Worm (Caenorhabditis elegans): ENCODE results near the gene hut-1.

- no peak for TF ChIP-seq hmg-4 (GFP tag; optimal IDR thresholded peaks at IDR 0.05)
- TF ChIP-seq ceh-36 (tag; optimal IDR thresholded peaks at IDR 0.05): no peak
- TF ChIP-seq ceh-13 (GFP tag; optimal IDR thresholded peaks at IDR 0.05): no peak
- no peak for TF ChIP-seq tbx-11 (GFP tag; IDR thresholded peaks at IDR 0.05)
These were observed 8.1 kb upstream of the hut-1 start for ce11 chrIII:12703237-12703636.

All from whole organism, early embryonic.